Worm (Caenorhabditis elegans) whole organism, midembryonic: ENCODE measurements around the gene T05A8.7.

Experiments used
- T22C8.4 ChIP-seq: fragments of 200-800 bp; sonication (Bioruptor generic); IDR thresholded peaks from 2 replicates; pipeline ENCODE4 v1.3.6; 2022; ENCODE audit warnings: missing genetic modification characterization, missing compliant biosample characterization
- cog-1 ChIP-seq: sonication (generic microtip); optimal IDR thresholded peaks from 2 replicates; lab custom pipeline; 2016; ENCODE audit warnings: missing genetic modification characterization, missing compliant biosample characterization
- flt-1 ChIP-seq: fragments of 200-800 bp; sonication (Bioruptor generic); IDR thresholded peaks from 2 replicates; pipeline ENCODE4 v1.3.6; 2022; ENCODE audit warnings: missing genetic modification characterization, missing compliant biosample characterization
- klf-2 ChIP-seq: fragments of 200-800 bp; sonication (Bioruptor generic); conservative IDR thresholded peaks from 2 replicates; pipeline ENCODE4 v1.3.6; 2022; ENCODE audit warnings: missing genetic modification reagents, missing genetic modification characterization, missing compliant biosample characterization
- med-1 ChIP-seq: sonication (generic microtip); optimal IDR thresholded peaks from 2 replicates; lab custom pipeline; 2017; ENCODE audit warnings: missing genetic modification characterization, mild to moderate bottlenecking, missing compliant biosample characterization, antibody characterized with exemption, missing genetic modification reagents; ENCODE audit not compliant: insufficient read depth
- ref-1 ChIP-seq: fragments of 200-800 bp; sonication (Bioruptor generic); conservative IDR thresholded peaks from 2 replicates; pipeline ENCODE4 v1.3.6; 2022; ENCODE audit warnings: missing genetic modification reagents, missing genetic modification characterization, missing compliant biosample characterization
- tab-1 ChIP-seq: fragments of 200-800 bp; sonication (Bioruptor generic); IDR thresholded peaks from 2 replicates; pipeline ENCODE4 v1.3.6; 2022; ENCODE audit warnings: missing genetic modification characterization, missing compliant biosample characterization
- ztf-23 ChIP-seq: fragments of 200-800 bp; sonication (Bioruptor generic); IDR thresholded peaks from 2 replicates; pipeline ENCODE4 v1.3.6; 2022; ENCODE audit warnings: missing genetic modification reagents, missing genetic modification characterization, missing compliant biosample characterization
- ztf-29 ChIP-seq: fragments of 200-800 bp; sonication (Bioruptor generic); IDR thresholded peaks from 2 replicates; pipeline ENCODE4 v1.3.6; 2022; ENCODE audit warnings: missing genetic modification reagents, missing genetic modification characterization, missing compliant biosample characterization

Gene T05A8.7

ce11 chrII:2719212-2719611 is 22.9 kb downstream of the T05A8.7 start:
- TF ChIP-seq cog-1, result no peak
- no peak for TF ChIP-seq T22C8.4
- no peak for TF ChIP-seq med-1
- no peak for TF ChIP-seq flt-1
- no peak for TF ChIP-seq ztf-23 (GFP tag; lab: Robert Waterston, UW)
- TF ChIP-seq tab-1 (GFP tag; lab: Robert Waterston, UW), result no peak
- TF ChIP-seq klf-2 (GFP tag; lab: Robert Waterston, UW), result no peak
- TF ChIP-seq ztf-29, result no peak
- TF ChIP-seq ref-1, result no peak

ce11 chrII:2717335-2717734 is 24.8 kb downstream of the T05A8.7 start, which contains the start of gene T05A8.3:
Gene T05A8.3 (minus strand): TSS chrII:2717435.
- TF ChIP-seq tab-1 (GFP tag; lab: Robert Waterston, UW) (no peak), klf-2 (GFP tag; lab: Robert Waterston, UW) (no peak), ref-1 (no peak), ztf-29 (no peak), ztf-23 (GFP tag; lab: Robert Waterston, UW) (no peak)

- TF ChIP-seq ztf-29 (no peak), ztf-23 (GFP tag; lab: Robert Waterston, UW) (no peak), klf-2 (GFP tag; lab: Robert Waterston, UW) (no peak), flt-1 (no peak), cog-1 (no peak), ref-1 (no peak), tab-1 (GFP tag; lab: Robert Waterston, UW) (no peak), T22C8.4 (no peak), med-1 (no peak)
Observed at ce11 chrII:2710919-2711318, 31.2 kb downstream of the T05A8.7 start, which contains the start of gene T05A8.2. Gene T05A8.2 (minus strand): TSS chrII:2711019.

ce11 chrII:2709942-2710341 is 32.2 kb downstream of the T05A8.7 start, which contains the start of gene T05A8.1:
Gene T05A8.1 (minus strand): TSS chrII:2710042.
- TF ChIP-seq flt-1 (no peak), ztf-29 (no peak), med-1 (no peak), cog-1 (no peak), tab-1 (GFP tag; lab: Robert Waterston, UW) (no peak), ref-1 (no peak), klf-2 (GFP tag; lab: Robert Waterston, UW) (no peak), ztf-23 (GFP tag; lab: Robert Waterston, UW) (no peak), T22C8.4 (no peak)

- TF ChIP-seq flt-1, result no peak
- no peak for TF ChIP-seq klf-2 (GFP tag; lab: Robert Waterston, UW)
Observed at ce11 chrII:2707872-2708271, 34.3 kb downstream of the T05A8.7 start, which contains the start of gene Y47G7B.2. Gene Y47G7B.2 (minus strand): TSS chrII:2708014.

ce11 chrII:2705200-2705599 is 37.0 kb downstream of the T05A8.7 start, which contains the start of gene srh-128:
Gene srh-128 (minus strand): TSS chrII:2705300.
- TF ChIP-seq ztf-23 (GFP tag; lab: Robert Waterston, UW) (no peak), med-1 (no peak), ztf-29 (no peak), T22C8.4 (no peak), cog-1 (no peak), klf-2 (GFP tag; lab: Robert Waterston, UW) (no peak), flt-1 (no peak), tab-1 (GFP tag; lab: Robert Waterston, UW) (no peak), ref-1 (no peak)

- TF ChIP-seq med-1 (no peak), flt-1 (no peak), ztf-23 (GFP tag; lab: Robert Waterston, UW) (no peak)
Observed at ce11 chrII:2702757-2703156, 39.4 kb downstream of the T05A8.7 start, which contains the start of gene sri-60. Gene sri-60 (minus strand): TSS chrII:2702857.

- no peak for TF ChIP-seq flt-1
- no peak for TF ChIP-seq ref-1
- TF ChIP-seq klf-2 (GFP tag; lab: Robert Waterston, UW), result no peak
- no peak for TF ChIP-seq T22C8.4
- TF ChIP-seq ztf-23 (GFP tag; lab: Robert Waterston, UW), result no peak
- TF ChIP-seq med-1, result no peak
Observed at ce11 chrII:2700229-2700628, 41.9 kb downstream of the T05A8.7 start, which contains the start of gene sri-61. Gene sri-61 (minus strand): TSS chrII:2700329.

ce11 chrII:2698378-2698777 is 43.8 kb downstream of the T05A8.7 start, which contains the start of gene sri-62:
Gene sri-62 (minus strand): TSS chrII:2698478.
- no peak for TF ChIP-seq ref-1
- no peak for TF ChIP-seq flt-1
- no peak for TF ChIP-seq tab-1 (GFP tag; lab: Robert Waterston, UW)
- no peak for TF ChIP-seq ztf-23 (GFP tag; lab: Robert Waterston, UW)
- TF ChIP-seq klf-2 (GFP tag; lab: Robert Waterston, UW), result no peak
- no peak for TF ChIP-seq T22C8.4
- TF ChIP-seq med-1, result no peak
- no peak for TF ChIP-seq cog-1
- no peak for TF ChIP-seq ztf-29

- TF ChIP-seq cog-1 (no peak), T22C8.4 (no peak)
Observed at ce11 chrII:2695079-2695478, 47.1 kb downstream of the T05A8.7 start.

ce11 chrII:2692476-2692875 is 49.7 kb downstream of the T05A8.7 start, which contains the start of gene set-11:
Gene set-11 (minus strand): TSS chrII:2692576.
- TF ChIP-seq cog-1 (no peak), med-1 (no peak), T22C8.4 (no peak), tab-1 (GFP tag; lab: Robert Waterston, UW) (no peak), ztf-29 (no peak)
